Worm (Caenorhabditis elegans) whole organism, young adult: ENCODE results near the gene fbxb-59.

Experiments
- Y95B8A.8 ChIP-seq: fragments of 200-800 bp; sonication (Bioruptor generic); IDR thresholded peaks from 2 replicates; pipeline ENCODE4 v1.3.6; 2022; ENCODE audit warnings: missing genetic modification reagents, missing genetic modification characterization, missing compliant biosample characterization
- ZK185.1 ChIP-seq: sonication (generic microtip); optimal IDR thresholded peaks from 2 replicates; lab custom pipeline; 2016; ENCODE audit warnings: mild to moderate bottlenecking, missing genetic modification characterization, missing compliant biosample characterization; ENCODE audit not compliant: poor library complexity, severe bottlenecking
- ama-1 ChIP-seq, 3 experiments: fragments of 150-350 bp in 1 of 3; sonication (generic microtip) in 2 of 3; optimal IDR thresholded peaks; 2 replicates each; lab custom pipeline; 2014 to 2018; ENCODE audit warnings: missing biosample characterization in 2 of 3, missing genetic modification characterization in 2 of 3, missing genetic modification reagents in 2 of 3
- ekl-4 ChIP-seq: fragments of 200-800 bp; sonication (Bioruptor generic); IDR thresholded peaks from 2 replicates; pipeline ENCODE4 v1.3.6; 2022; ENCODE audit warnings: missing genetic modification reagents, missing genetic modification characterization, missing compliant biosample characterization
- let-607 ChIP-seq, 2 experiments: fragments of 200-800 bp in 1 of 2; sonication (Bioruptor generic) in 1 of 2; sonication (generic microtip) in 1 of 2; optimal IDR thresholded peaks; 2 replicates each; lab custom pipeline; 2016 to 2018; ENCODE audit warnings: mild to moderate bottlenecking in 2 of 2, missing compliant biosample characterization in 2 of 2, missing genetic modification characterization in 2 of 2, moderate library complexity in 2 of 2, missing genotype in 1 of 2
- madf-10 ChIP-seq: sonication (generic microtip); optimal IDR thresholded peaks from 2 replicates; lab custom pipeline; 2016; ENCODE audit warnings: mild to moderate bottlenecking, missing genetic modification characterization, missing compliant biosample characterization
- mel-28 ChIP-seq: sonication (generic microtip); optimal IDR thresholded peaks from 2 replicates; lab custom pipeline; 2016; ENCODE audit warnings: borderline replicate concordance, mild to moderate bottlenecking, missing genetic modification characterization, missing compliant biosample characterization
- nhr-120 ChIP-seq: fragments of 200-800 bp; sonication (Bioruptor generic); IDR thresholded peaks from 2 replicates; pipeline ENCODE4 v1.3.6; 2022; ENCODE audit warnings: missing genetic modification characterization, missing compliant biosample characterization
- pha-4 ChIP-seq: fragments of 150-350 bp; sonication (generic microtip); optimal IDR thresholded peaks from 2 replicates; lab custom pipeline; 2014; ENCODE audit warnings: missing biosample characterization, missing genetic modification reagents, missing genetic modification characterization
- rcor-1 ChIP-seq: fragments of 200-800 bp; sonication (Bioruptor generic); IDR thresholded peaks from 2 replicates; pipeline ENCODE4 v1.3.6; 2022; ENCODE audit warnings: missing genetic modification reagents, missing genetic modification characterization, missing compliant biosample characterization
- sea-2 ChIP-seq: fragments of 200-800 bp; sonication (Bioruptor generic); IDR thresholded peaks from 2 replicates; pipeline ENCODE4 v1.3.6; 2022; ENCODE audit warnings: missing genetic modification characterization, missing compliant biosample characterization
- snpc-4 ChIP-seq, 5 experiments: fragments of 150-350 bp in 1 of 5; sonication (generic microtip) in 4 of 5; optimal IDR thresholded peaks; 2 replicates each; lab custom pipeline; 2014 to 2018; ENCODE audit warnings: missing genetic modification characterization in 5 of 5, missing biosample characterization in 3 of 5, antibody characterized with exemption in 2 of 5, mild to moderate bottlenecking in 2 of 5, missing compliant biosample characterization in 2 of 5, missing genotype in 2 of 5, moderate library complexity in 2 of 5, missing genetic modification reagents in 1 of 5
- somi-1 ChIP-seq: fragments of 200-800 bp; sonication (Bioruptor generic); optimal IDR thresholded peaks from 2 replicates; lab custom pipeline; 2018; ENCODE audit warnings: mild to moderate bottlenecking, missing genetic modification characterization, missing compliant biosample characterization

ce11 chrV:20163105-20163449, 42.9 kb downstream of the fbxb-59 start:
- TF ChIP-seq Y95B8A.8, result peak; percentile 69
- no peak for TF ChIP-seq let-607 (tag; optimal IDR thresholded peaks at IDR 0.05; lab: Kevin White, UChicago)
- no peak for TF ChIP-seq sea-2 (GFP tag; lab: Robert Waterston, UW)
- no peak for TF ChIP-seq nhr-120
- TF ChIP-seq pha-4 (tag; lab: Kevin White, UChicago), result no peak
- TF ChIP-seq mel-28, result no peak
- no peak for TF ChIP-seq somi-1 (GFP tag; lab: Kevin White, UChicago)
- TF ChIP-seq ZK185.1 (tag; lab: Kevin White, UChicago), result no peak
- no peak for TF ChIP-seq rcor-1 (GFP tag; lab: Robert Waterston, UW)
- no peak for TF ChIP-seq snpc-4 (GFP tag; optimal IDR thresholded peaks at IDR 0.05; lab: Kevin White, UChicago)
- no peak for TF ChIP-seq snpc-4 (tag; optimal IDR thresholded peaks at IDR 0.05; lab: Kevin White, UChicago)
- 0 out of 2 replicates have a peak, but pooled peaks have one; percentile 20 for TF ChIP-seq ekl-4
- no peak for TF ChIP-seq madf-10 (tag; lab: Kevin White, UChicago)
- peak; percentile 76 for TF ChIP-seq ama-1 (optimal IDR thresholded peaks at IDR 0.05; lab: Kevin White, UChicago)
- no peak for TF ChIP-seq ama-1 (GFP tag; optimal IDR thresholded peaks at IDR 0.05; lab: Kevin White, UChicago)
